Worm (Caenorhabditis elegans) whole organism, L4 larva: Measurements from ENCODE around the gene gldi-8.

Experiments used
- F10B5.3 ChIP-seq: sonication (generic microtip); optimal IDR thresholded peaks from 2 replicates; lab custom pipeline; 2016; ENCODE audit warnings: mild to moderate bottlenecking, missing genetic modification characterization, missing compliant biosample characterization
- F26F4.8 ChIP-seq: fragments of 200-800 bp; sonication (Bioruptor generic); conservative IDR thresholded peaks from 2 replicates; pipeline ENCODE4 v1.3.6; 2022; ENCODE audit warnings: missing genetic modification characterization, missing compliant biosample characterization
- T20F7.1 ChIP-seq: fragments of 200-800 bp; sonication (Bioruptor generic); optimal IDR thresholded peaks from 2 replicates; lab custom pipeline; 2018; ENCODE audit warnings: mild to moderate bottlenecking, missing genetic modification characterization, missing compliant biosample characterization
- Y105C5A.15 ChIP-seq: fragments of 200-800 bp; sonication (Bioruptor generic); IDR thresholded peaks from 2 replicates; pipeline ENCODE4 v1.3.6; 2022; ENCODE audit warnings: missing genetic modification characterization, missing compliant biosample characterization
- Y5F2A.4 ChIP-seq: fragments of 200-800 bp; sonication (Bioruptor generic); optimal IDR thresholded peaks from 2 replicates; lab custom pipeline; 2018; ENCODE audit warnings: mild to moderate bottlenecking, missing genetic modification characterization, missing compliant biosample characterization
- ama-1 ChIP-seq: fragments of 150-350 bp; optimal IDR thresholded peaks from 2 replicates; lab custom pipeline; 2014; ENCODE audit warnings: inconsistent platforms, mixed read lengths
- attf-4 ChIP-seq: sonication (generic microtip); optimal IDR thresholded peaks from 3 replicates; lab custom pipeline; 2017; ENCODE audit warnings: missing biosample characterization, missing genetic modification characterization
- ceh-20 ChIP-seq: fragments of 200-800 bp; sonication (Bioruptor generic); IDR thresholded peaks from 2 replicates; pipeline ENCODE4 v1.3.6; 2022; ENCODE audit warnings: missing genetic modification reagents, missing genetic modification characterization, missing compliant biosample characterization
- ceh-32 ChIP-seq: sonication (generic microtip); optimal IDR thresholded peaks from 2 replicates; lab custom pipeline; 2016; ENCODE audit warnings: mild to moderate bottlenecking, missing genetic modification characterization, missing compliant biosample characterization; ENCODE audit not compliant: poor library complexity
- ceh-44 ChIP-seq: fragments of 200-800 bp; sonication (Bioruptor generic); IDR thresholded peaks from 2 replicates; pipeline ENCODE4 v1.3.6; 2022; ENCODE audit warnings: missing genetic modification reagents, missing genetic modification characterization, missing compliant biosample characterization
- ceh-62 ChIP-seq: sonication (generic microtip); optimal IDR thresholded peaks from 2 replicates; lab custom pipeline; 2017; ENCODE audit warnings: missing biosample characterization, missing genetic modification characterization
- ces-1 ChIP-seq: fragments of 150-350 bp; sonication (generic microtip); optimal IDR thresholded peaks from 4 replicates; lab custom pipeline; 2014; ENCODE audit warnings: missing biosample characterization, missing genetic modification reagents, missing genetic modification characterization
- cey-2 ChIP-seq: sonication (generic microtip); optimal IDR thresholded peaks from 3 replicates; lab custom pipeline; 2017; ENCODE audit warnings: missing genetic modification characterization, mild to moderate bottlenecking, missing compliant biosample characterization, antibody characterized with exemption, borderline replicate concordance; ENCODE audit not compliant: insufficient read depth
- daf-8 ChIP-seq: fragments of 200-800 bp; sonication (Bioruptor generic); IDR thresholded peaks from 2 replicates; pipeline ENCODE4 v1.3.6; 2022; ENCODE audit warnings: missing genetic modification characterization, missing compliant biosample characterization
- dmd-6 ChIP-seq: fragments of 200-800 bp; sonication (Bioruptor generic); IDR thresholded peaks from 2 replicates; pipeline ENCODE4 v1.3.6; 2022; ENCODE audit warnings: missing genetic modification reagents, missing genetic modification characterization, missing compliant biosample characterization
- dmd-8 ChIP-seq: fragments of 200-800 bp; sonication (Bioruptor generic); IDR thresholded peaks from 2 replicates; pipeline ENCODE4 v1.3.6; 2022; ENCODE audit warnings: missing genetic modification characterization, missing compliant biosample characterization
- duxl-1 ChIP-seq: sonication (generic microtip); optimal IDR thresholded peaks from 2 replicates; lab custom pipeline; 2016; ENCODE audit warnings: mild to moderate bottlenecking, missing genetic modification characterization, moderate library complexity, missing compliant biosample characterization; ENCODE audit not compliant: poor library complexity
- egl-43 ChIP-seq: fragments of 200-800 bp; sonication (Bioruptor generic); IDR thresholded peaks from 2 replicates; pipeline ENCODE4 v1.3.6; 2022; ENCODE audit warnings: missing genetic modification reagents, missing genetic modification characterization, missing compliant biosample characterization
- fos-1 ChIP-seq: fragments of 150-350 bp; optimal IDR thresholded peaks from 2 replicates; lab custom pipeline; 2014; ENCODE audit warnings: missing biosample characterization, missing genetic modification characterization
- gei-8 ChIP-seq: fragments of 200-800 bp; sonication (Bioruptor generic); optimal IDR thresholded peaks from 2 replicates; lab custom pipeline; 2018; ENCODE audit warnings: mild to moderate bottlenecking, missing genetic modification characterization, missing compliant biosample characterization
- hif-1 ChIP-seq, 2 experiments: sonication (generic microtip); optimal IDR thresholded peaks; 2 replicates each; lab custom pipeline; 2016 to 2017; ENCODE audit warnings: missing compliant biosample characterization in 2 of 2, missing genetic modification characterization in 2 of 2, missing genetic modification reagents in 2 of 2, missing genotype in 2 of 2, mild to moderate bottlenecking in 1 of 2
- hlh-11 ChIP-seq: fragments of 200-800 bp; sonication (Bioruptor generic); optimal IDR thresholded peaks from 2 replicates; lab custom pipeline; 2018; ENCODE audit warnings: mild to moderate bottlenecking, missing genetic modification characterization, missing compliant biosample characterization
- hmg-1.1 ChIP-seq: fragments of 200-800 bp; sonication (Bioruptor generic); IDR thresholded peaks from 2 replicates; pipeline ENCODE4 v1.3.6; 2022; ENCODE audit warnings: missing genetic modification reagents, missing genetic modification characterization, missing compliant biosample characterization
- lim-7 ChIP-seq: fragments of 200-800 bp; sonication (Bioruptor generic); IDR thresholded peaks from 2 replicates; pipeline ENCODE4 v1.3.6; 2022; ENCODE audit warnings: missing genetic modification characterization, missing compliant biosample characterization
- lin-15B ChIP-seq: fragments of 150-350 bp; sonication (generic microtip); optimal IDR thresholded peaks from 3 replicates; lab custom pipeline; 2014; ENCODE audit warnings: missing biosample characterization, missing genetic modification characterization
- lin-29 ChIP-seq: fragments of 200-800 bp; sonication (Bioruptor generic); IDR thresholded peaks from 2 replicates; pipeline ENCODE4 v1.3.6; 2022; ENCODE audit warnings: missing genetic modification reagents, missing genetic modification characterization, missing compliant biosample characterization
- lin-38 ChIP-seq: fragments of 200-800 bp; sonication (Bioruptor generic); IDR thresholded peaks from 2 replicates; pipeline ENCODE4 v1.3.6; 2022; ENCODE audit warnings: missing genetic modification reagents, missing genetic modification characterization, missing compliant biosample characterization
- lin-39 ChIP-seq: fragments of 150-350 bp; optimal IDR thresholded peaks from 2 replicates; lab custom pipeline; 2014; ENCODE audit warnings: missing biosample characterization, missing genetic modification reagents, missing genetic modification characterization
- lsy-2 ChIP-seq, 2 experiments: fragments of 150-350 bp in 1 of 2; sonication (generic microtip) in 1 of 2; optimal IDR thresholded peaks; 2 replicates each; lab custom pipeline; 2014 to 2017; ENCODE audit warnings: missing biosample characterization in 2 of 2, missing genetic modification characterization in 2 of 2
- madf-9 ChIP-seq: fragments of 200-800 bp; sonication (Bioruptor generic); conservative IDR thresholded peaks from 2 replicates; pipeline ENCODE4 v1.3.6; 2022; ENCODE audit warnings: missing genetic modification reagents, missing genetic modification characterization, missing compliant biosample characterization
- mdl-1 ChIP-seq, 2 experiments: fragments of 150-350 bp in 1 of 2; sonication (generic microtip) in 1 of 2; optimal IDR thresholded peaks; 2 replicates each; lab custom pipeline; 2014 to 2017; ENCODE audit warnings: missing biosample characterization in 2 of 2, missing genetic modification characterization in 2 of 2
- mdt-29 ChIP-seq: fragments of 200-800 bp; sonication (Bioruptor generic); IDR thresholded peaks from 2 replicates; pipeline ENCODE4 v1.3.6; 2022; ENCODE audit warnings: missing genetic modification reagents, missing genetic modification characterization, missing compliant biosample characterization
- mes-2 ChIP-seq: sonication (generic microtip); optimal IDR thresholded peaks from 2 replicates; lab custom pipeline; 2016; ENCODE audit warnings: missing genotype, mild to moderate bottlenecking, missing genetic modification characterization, missing compliant biosample characterization; ENCODE audit not compliant: poor library complexity, severe bottlenecking
- mxl-3 ChIP-seq: fragments of 200-800 bp; sonication (Bioruptor generic); optimal IDR thresholded peaks from 2 replicates; lab custom pipeline; 2018; ENCODE audit warnings: mild to moderate bottlenecking, missing genetic modification characterization, missing compliant biosample characterization
- nhr-102 ChIP-seq: sonication (generic microtip); optimal IDR thresholded peaks from 2 replicates; lab custom pipeline; 2016; ENCODE audit warnings: mild to moderate bottlenecking, missing genetic modification characterization, moderate library complexity, missing compliant biosample characterization
- nhr-28 ChIP-seq: fragments of 150-350 bp; optimal IDR thresholded peaks from 2 replicates; lab custom pipeline; 2014; ENCODE audit warnings: missing biosample characterization, missing genetic modification characterization
- nhr-6 ChIP-seq: fragments of 150-350 bp; optimal IDR thresholded peaks from 2 replicates; lab custom pipeline; 2014; ENCODE audit warnings: missing biosample characterization, missing genetic modification characterization
- nhr-77 ChIP-seq: fragments of 150-350 bp; optimal IDR thresholded peaks from 2 replicates; lab custom pipeline; 2014; ENCODE audit warnings: missing biosample characterization, missing genetic modification characterization
- pqm-1 ChIP-seq: sonication (generic microtip); optimal IDR thresholded peaks from 2 replicates; lab custom pipeline; 2017; ENCODE audit warnings: missing biosample characterization, missing genetic modification characterization
- set-16 ChIP-seq: fragments of 200-800 bp; sonication (Bioruptor generic); IDR thresholded peaks from 2 replicates; pipeline ENCODE4 v1.3.6; 2022; ENCODE audit warnings: missing genetic modification reagents, missing genetic modification characterization, missing compliant biosample characterization
- snpc-1.2 ChIP-seq: fragments of 200-800 bp; sonication (Bioruptor generic); IDR thresholded peaks from 2 replicates; pipeline ENCODE4 v1.3.6; 2022; ENCODE audit warnings: missing genetic modification reagents, missing genetic modification characterization, missing compliant biosample characterization
- spr-3 ChIP-seq: fragments of 200-800 bp; sonication (Bioruptor generic); optimal IDR thresholded peaks from 2 replicates; lab custom pipeline; 2018; ENCODE audit warnings: mild to moderate bottlenecking, missing genetic modification characterization, missing compliant biosample characterization
- vab-7 ChIP-seq: fragments of 200-800 bp; sonication (Bioruptor generic); IDR thresholded peaks from 2 replicates; pipeline ENCODE4 v1.3.6; 2022; ENCODE audit warnings: missing genetic modification reagents, missing genetic modification characterization, missing compliant biosample characterization
- zfp-3 ChIP-seq: fragments of 200-800 bp; sonication (Bioruptor generic); conservative IDR thresholded peaks from 2 replicates; pipeline ENCODE4 v1.3.6; 2022; ENCODE audit warnings: missing genetic modification reagents, missing genetic modification characterization, missing compliant biosample characterization
- zip-2 ChIP-seq: fragments of 150-350 bp; optimal IDR thresholded peaks from 2 replicates; lab custom pipeline; 2014; ENCODE audit warnings: missing biosample characterization, missing genetic modification characterization
- ztf-11 ChIP-seq: fragments of 150-350 bp; optimal IDR thresholded peaks from 2 replicates; lab custom pipeline; 2014; ENCODE audit warnings: missing biosample characterization, missing genetic modification characterization

gldi-8 gene

DNA sequence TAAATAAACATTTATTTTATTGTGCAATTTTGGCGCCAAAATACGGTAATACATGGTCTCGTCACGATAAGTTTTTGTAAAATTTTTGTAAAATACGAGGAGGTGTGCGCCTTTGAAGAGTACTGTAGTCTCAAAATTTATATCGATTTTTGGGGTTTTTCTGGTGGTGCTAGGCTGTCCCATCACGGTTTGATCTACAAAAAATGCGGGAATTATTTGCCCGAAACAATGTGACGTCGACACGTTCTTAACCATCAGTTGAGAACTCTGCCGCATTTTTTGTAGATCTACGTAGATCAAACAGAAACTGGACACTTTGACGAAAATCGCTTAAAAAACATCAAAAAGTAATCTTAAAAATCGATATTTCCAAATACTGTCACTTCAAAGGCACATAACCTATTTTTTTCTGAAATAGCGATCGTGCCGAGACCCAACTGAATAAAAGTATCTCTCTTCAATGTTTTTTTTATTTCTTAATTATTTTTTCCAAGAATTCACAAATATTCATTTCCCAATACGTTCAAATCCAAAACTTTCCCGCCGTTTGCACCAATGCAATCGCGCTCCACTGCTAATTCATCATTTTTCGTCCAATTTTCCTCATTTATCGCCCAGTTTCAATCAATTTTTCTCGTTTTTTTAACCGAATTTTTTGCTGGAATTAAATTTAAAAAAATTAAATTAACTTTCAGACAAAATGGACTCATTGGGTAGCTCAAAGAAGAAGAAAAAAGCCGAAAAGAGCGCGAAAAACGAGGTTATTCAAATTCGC lies 26.5 kb upstream of the gldi-8 start, which contains the start of gene pqn-80 (continued):
- TF ChIP-seq hmg-1.1, result peak; percentile 20; the same call in 1 of the 2 replicates
- TF ChIP-seq snpc-1.2 (GFP tag; lab: Robert Waterston, UW), result no peak
- no peak for TF ChIP-seq ces-1
- peak in 1 of 2 experiments; percentile 84 for TF ChIP-seq lsy-2 (tag; optimal IDR thresholded peaks at IDR 0.05; lab: Kevin White, UChicago)
- TF ChIP-seq Y105C5A.15 (GFP tag; lab: Robert Waterston, UW), result no peak
- TF ChIP-seq lin-15B (tag; lab: Kevin White, UChicago), result no peak
- TF ChIP-seq F26F4.8 (GFP tag; lab: Robert Waterston, UW), result no peak
- no peak for TF ChIP-seq ztf-11 (tag; lab: Kevin White, UChicago)
- no peak for TF ChIP-seq lin-39
- TF ChIP-seq mdt-29, result 0 out of 2 replicates have a peak, but pooled peaks have one; percentile 38

DNA sequence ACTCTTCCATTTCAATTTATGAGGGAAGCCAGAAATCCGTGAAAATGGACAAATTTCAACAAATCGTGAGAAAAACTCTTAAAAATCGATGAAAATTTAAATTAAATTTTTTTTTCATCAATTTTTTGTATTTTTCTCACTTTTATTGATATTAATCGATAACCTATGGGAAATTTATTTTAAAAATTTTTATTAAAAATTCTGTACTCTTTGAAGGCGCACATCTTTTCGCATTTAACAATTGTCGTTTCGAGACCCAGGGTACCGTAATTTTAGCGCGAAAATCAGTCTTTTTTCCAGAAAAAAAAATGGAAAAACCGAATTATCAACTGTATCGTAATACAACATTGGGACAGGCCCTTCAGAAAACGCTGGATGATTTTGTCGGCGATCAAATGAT lies 24.9 kb upstream of the gldi-8 start, which contains the start of gene gtf-2A2:
gtf-2A2 (plus strand) TSS at position 301 of the 400 bp plus-strand sequence.
- no peak for TF ChIP-seq daf-8 (GFP tag; lab: Robert Waterston, UW)
- TF ChIP-seq ceh-20 (GFP tag; lab: Robert Waterston, UW), result no peak
- no peak for TF ChIP-seq gei-8 (GFP tag; lab: Kevin White, UChicago)
- no peak for TF ChIP-seq vab-7 (GFP tag; lab: Robert Waterston, UW)
- TF ChIP-seq hif-1 (tag; optimal IDR thresholded peaks at IDR 0.05; lab: Kevin White, UChicago), result no peak
- no peak for TF ChIP-seq zip-2 (tag; lab: Kevin White, UChicago)
- no peak for TF ChIP-seq F10B5.3 (tag; lab: Kevin White, UChicago)
- TF ChIP-seq ceh-32 (tag; lab: Kevin White, UChicago), result no peak
- no peak for TF ChIP-seq mdl-1 (tag; optimal IDR thresholded peaks at IDR 0.05; lab: Kevin White, UChicago)
- TF ChIP-seq mxl-3 (GFP tag; lab: Kevin White, UChicago), result no peak
- TF ChIP-seq fos-1, result no peak
- TF ChIP-seq mes-2 (tag; lab: Kevin White, UChicago), result no peak
- no peak for TF ChIP-seq lin-29 (GFP tag; lab: Robert Waterston, UW)
- TF ChIP-seq T20F7.1 (GFP tag; lab: Kevin White, UChicago), result no peak
- TF ChIP-seq ceh-62, result no peak
- TF ChIP-seq dmd-8, result no peak
- no peak for TF ChIP-seq lim-7 (GFP tag; lab: Robert Waterston, UW)
- no peak for TF ChIP-seq lin-38
- TF ChIP-seq, all 104 proteins: peak for 0

DNA sequence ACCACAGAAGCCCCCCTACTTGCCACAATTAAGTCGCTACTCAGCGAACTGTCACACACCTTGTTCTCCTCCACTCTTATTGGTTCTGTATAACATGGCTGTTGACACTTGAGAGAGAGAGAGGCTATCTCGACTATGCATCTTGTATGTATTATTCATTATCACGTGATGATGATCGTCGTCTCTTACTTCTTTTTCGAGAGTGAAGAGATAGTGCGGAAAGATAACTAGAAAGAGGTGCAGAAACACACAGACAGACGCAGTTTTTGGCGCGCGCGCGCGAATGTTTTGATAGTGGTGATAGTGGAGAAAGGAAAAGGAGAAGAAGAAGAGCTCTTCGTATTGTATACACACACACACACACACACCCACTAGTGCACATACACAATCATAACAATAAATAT lies 17.5 kb upstream of the gldi-8 start:
- TF ChIP-seq madf-9 (GFP tag; lab: Robert Waterston, UW), result 0 out of 2 replicates have a peak, but pooled peaks have one; percentile 49
- peak; percentile 88 for TF ChIP-seq nhr-77
- peak; percentile 65 for TF ChIP-seq pqm-1 (tag; lab: Kevin White, UChicago)
- no peak for TF ChIP-seq nhr-6
- TF ChIP-seq nhr-102 (tag; lab: Kevin White, UChicago), result peak; percentile 28
- TF ChIP-seq lsy-2 (tag; optimal IDR thresholded peaks at IDR 0.05; lab: Kevin White, UChicago), result peak in 1 of 2 experiments; percentile 63
- peak; percentile 76 for TF ChIP-seq dmd-6 (GFP tag; lab: Robert Waterston, UW)
- peak; percentile 6 for TF ChIP-seq duxl-1 (tag; lab: Kevin White, UChicago)
- TF ChIP-seq hif-1 (tag; optimal IDR thresholded peaks at IDR 0.05; lab: Kevin White, UChicago), result peak in 1 of 2 experiments; percentile 38
- 0 out of 2 replicates have a peak, but pooled peaks have one; percentile 27 for TF ChIP-seq zfp-3 (GFP tag; lab: Robert Waterston, UW)
- peak; percentile 92 for TF ChIP-seq nhr-28 (tag; lab: Kevin White, UChicago)
- TF ChIP-seq spr-3 (GFP tag; lab: Kevin White, UChicago), result peak; percentile 3
- peak; percentile 46 for TF ChIP-seq T20F7.1 (GFP tag; lab: Kevin White, UChicago)
- TF ChIP-seq hlh-11 (tag; lab: Kevin White, UChicago), result peak; percentile 91
- no peak for TF ChIP-seq egl-43
- TF ChIP-seq ceh-62, result no peak
- TF ChIP-seq set-16 (GFP tag; lab: Robert Waterston, UW), result 0 out of 2 replicates have a peak, but pooled peaks have one; percentile 10
- TF ChIP-seq ama-1 (lab: Kevin White, UChicago), result peak; percentile 79
- no peak for TF ChIP-seq snpc-1.2 (GFP tag; lab: Robert Waterston, UW)
- no peak for TF ChIP-seq ceh-44
- peak; percentile 71 for TF ChIP-seq mxl-3 (GFP tag; lab: Kevin White, UChicago)
- TF ChIP-seq attf-4, result no peak
- no peak for TF ChIP-seq cey-2 (tag; lab: Kevin White, UChicago)
- TF ChIP-seq Y5F2A.4, result no peak
